Fruit fly (Drosophila melanogaster): Measurements from ENCODE around the gene CG2839.

The CG2839 gene

DNA sequence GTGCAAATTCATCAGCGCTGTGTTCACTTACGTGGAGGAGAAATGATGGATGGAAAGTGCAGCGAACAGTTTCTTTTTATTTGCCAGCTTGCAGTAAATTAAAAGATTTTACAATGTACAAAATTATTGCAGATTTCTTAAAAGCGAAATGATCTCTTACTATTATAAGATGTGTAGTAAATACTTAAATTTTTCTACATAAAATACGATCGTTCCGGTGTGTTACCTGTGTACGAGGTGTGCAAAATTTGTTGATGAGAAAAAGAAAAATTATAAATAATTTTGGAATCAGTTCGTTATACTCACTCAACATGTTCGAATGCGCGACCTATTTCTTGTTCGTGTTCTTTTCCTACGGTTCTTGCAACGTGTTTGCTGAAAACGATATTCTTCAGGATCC, at the start of gene CG2839:
Gene CG2839 (plus strand): TSS at position 301 of the 400 bp plus-strand sequence.
- TF ChIP-seq noc (tag; optimal IDR thresholded peaks at IDR 0.05) = no peak

- no peak for TF ChIP-seq noc (tag; optimal IDR thresholded peaks at IDR 0.05)
Observed at dm6 chr2L:576559-577184, 48.8 kb upstream of the CG2839 start, which contains the start of gene Ptth. Ptth (minus strand) TSS chr2L:576896.

- TF ChIP-seq noc (tag; optimal IDR thresholded peaks at IDR 0.05) = no peak
Observed at dm6 chr2L:577186-577585, 48.3 kb upstream of the CG2839 start, which contains the start of gene Pph13. Pph13 (plus strand) TSS chr2L:577486.

DNA sequence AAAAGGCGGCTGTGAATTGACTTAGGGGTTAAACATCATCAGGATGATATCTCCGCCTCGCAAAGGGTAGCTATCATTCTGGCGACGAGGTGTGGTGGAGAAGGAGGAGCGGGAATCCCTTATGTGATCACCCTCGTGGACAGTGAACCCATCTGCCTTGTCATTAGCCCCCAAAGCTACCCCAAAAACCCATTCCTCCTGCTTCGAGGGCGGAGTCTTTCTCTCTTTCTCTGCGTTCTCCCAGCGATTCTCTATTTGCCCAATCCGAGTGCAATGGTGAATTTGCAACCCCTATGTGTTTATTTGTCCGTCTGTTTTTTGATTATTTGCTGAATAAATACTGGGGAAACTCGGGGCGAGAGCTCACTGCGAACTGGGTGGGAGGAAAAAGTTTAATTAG, 40.2 kb upstream of the CG2839 start:
- TF ChIP-seq noc (tag; optimal IDR thresholded peaks at IDR 0.05) = no peak

- TF ChIP-seq noc (tag; optimal IDR thresholded peaks at IDR 0.05) = no peak
Observed at dm6 chr2L:591511-591910, 33.9 kb upstream of the CG2839 start.

DNA sequence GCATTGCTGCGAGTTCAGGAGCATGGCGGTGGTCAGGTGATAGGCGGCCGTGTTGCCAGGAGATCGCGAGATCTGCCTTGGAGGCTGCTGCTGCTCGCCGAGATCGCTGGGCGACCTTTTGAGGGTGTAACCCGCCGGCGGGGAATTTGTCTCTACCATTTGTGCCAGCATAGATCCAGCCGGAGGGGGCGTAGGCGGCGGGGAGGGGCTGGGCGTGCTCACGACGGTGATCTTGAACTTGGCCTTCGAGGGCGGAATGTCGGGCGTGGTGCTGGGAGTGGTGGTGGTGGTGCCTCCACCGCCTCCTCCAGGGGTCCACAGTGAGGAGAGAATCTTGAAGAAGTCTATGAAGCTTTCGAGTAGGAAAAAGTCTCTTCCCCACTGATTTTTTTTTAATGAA, 31.4 kb upstream of the CG2839 start:
- TF ChIP-seq noc (tag; optimal IDR thresholded peaks at IDR 0.05) = no peak

- TF ChIP-seq noc (tag; optimal IDR thresholded peaks at IDR 0.05) = no peak
Observed at dm6 chr2L:594635-595384, 30.6 kb upstream of the CG2839 start, which contains the start of gene Gsc. Gsc (minus strand) TSS chr2L:594685.

DNA sequence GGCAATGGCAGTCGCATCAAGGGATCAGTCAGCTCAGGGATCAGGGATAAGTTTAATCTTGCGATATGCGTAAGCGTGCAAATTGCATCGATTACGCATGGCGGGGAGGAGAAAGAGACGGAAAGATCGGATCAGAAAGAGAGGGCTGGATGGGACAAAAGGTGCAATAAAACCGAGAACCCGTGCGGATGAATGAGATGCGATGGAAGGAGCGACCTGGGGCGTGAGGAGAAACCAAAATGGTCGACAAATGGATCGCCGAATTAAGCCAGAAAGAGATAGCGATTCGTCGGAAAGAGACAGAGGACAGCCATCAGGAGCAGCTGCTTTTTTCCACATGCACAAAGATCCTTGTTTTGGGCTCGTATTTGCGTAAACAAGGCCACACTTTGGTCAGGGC, 27.7 kb upstream of the CG2839 start:
- TF ChIP-seq noc (tag; optimal IDR thresholded peaks at IDR 0.05) = no peak

DNA sequence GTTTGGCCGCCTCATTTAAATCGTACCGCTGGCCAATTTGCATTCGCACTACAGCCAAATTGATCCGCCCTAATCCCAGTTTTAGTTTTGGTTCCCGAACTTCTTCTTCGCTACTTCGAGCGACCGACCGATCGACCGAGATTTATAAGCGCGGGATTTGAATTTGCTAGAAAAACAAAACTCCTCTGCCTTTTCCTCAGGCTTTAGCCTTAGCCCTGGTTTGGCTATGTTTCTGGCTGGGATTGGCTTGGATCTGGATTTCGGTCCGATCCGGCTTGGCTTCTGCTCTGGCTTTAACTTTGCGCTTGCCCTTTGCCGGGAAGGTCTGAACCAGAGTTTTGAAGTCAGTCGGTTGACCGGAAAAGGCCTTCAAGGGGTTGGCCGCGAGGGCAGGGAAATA, 23.6 kb upstream of the CG2839 start:
- no peak for TF ChIP-seq noc (tag; optimal IDR thresholded peaks at IDR 0.05)

DNA sequence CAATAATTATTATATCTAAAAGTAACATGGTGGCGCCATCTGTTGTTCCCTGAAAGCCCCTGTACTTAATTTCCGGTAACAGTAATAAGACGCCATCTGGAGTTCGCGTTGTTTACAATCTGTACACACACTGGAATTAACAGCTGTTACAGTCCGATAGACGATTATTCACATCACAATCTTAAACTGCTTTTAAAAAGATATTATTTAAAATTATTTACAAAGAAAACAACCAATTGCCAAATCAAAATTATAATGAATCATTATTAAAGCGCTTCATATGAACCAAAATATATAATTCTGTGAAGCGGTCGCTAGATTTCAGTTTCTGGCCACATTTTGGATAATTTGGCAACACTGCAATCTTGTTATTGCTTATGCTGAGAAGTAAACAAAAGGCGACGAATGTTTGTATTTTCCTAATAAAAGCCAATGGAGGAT, 23.0 kb upstream of the CG2839 start, which contains the start of gene CG13689:
Gene CG13689 (plus strand): TSS at position 375 of the 441 bp plus-strand sequence.
- TF ChIP-seq noc (tag; optimal IDR thresholded peaks at IDR 0.05) = no peak

dm6 chr2L:604060-604459, 21.4 kb upstream of the CG2839 start:
- TF ChIP-seq noc (tag; optimal IDR thresholded peaks at IDR 0.05) = no peak

DNA sequence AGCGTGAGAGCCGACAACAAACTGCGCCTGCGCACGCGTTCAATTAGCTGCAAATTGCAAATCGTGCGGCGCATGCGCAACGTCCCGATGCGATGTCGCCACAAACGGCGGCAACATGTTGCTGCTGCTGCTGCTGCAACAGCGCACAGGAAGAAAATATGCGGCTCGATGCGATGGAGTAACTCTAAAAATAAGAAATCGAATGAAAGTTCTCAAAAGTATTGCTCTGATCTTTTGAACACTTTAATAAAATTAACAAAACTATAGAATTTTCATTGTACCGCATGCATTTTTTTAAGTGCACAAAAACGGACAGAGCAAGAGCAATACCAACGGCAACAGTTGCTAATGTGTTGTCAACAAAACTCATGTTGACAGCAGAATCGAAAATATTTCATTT, 19.3 kb upstream of the CG2839 start:
- no peak for TF ChIP-seq noc (tag; optimal IDR thresholded peaks at IDR 0.05)

DNA sequence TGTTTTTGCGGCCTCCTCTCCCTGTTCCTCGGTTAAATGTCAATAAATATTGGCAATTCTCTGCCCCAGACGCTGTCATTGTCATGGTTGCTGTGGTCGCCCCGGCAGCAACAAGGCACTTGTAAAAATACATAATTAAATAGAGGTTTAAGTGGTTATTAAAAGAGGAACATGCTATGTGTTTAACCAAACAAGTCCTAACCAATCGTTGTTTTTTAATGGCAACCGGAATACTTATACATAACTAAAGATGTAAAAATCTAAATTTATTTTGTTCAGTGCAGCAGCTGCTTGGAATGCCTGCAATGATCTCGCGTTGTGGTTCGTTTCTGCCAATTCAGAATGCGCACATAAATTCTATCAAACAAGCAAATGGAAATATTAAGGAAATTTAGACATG, 18.5 kb upstream of the CG2839 start:
- TF ChIP-seq noc (tag; optimal IDR thresholded peaks at IDR 0.05) = no peak

dm6 chr2L:608143-608542, 17.3 kb upstream of the CG2839 start:
- TF ChIP-seq noc (tag; optimal IDR thresholded peaks at IDR 0.05) = no peak

- no peak for TF ChIP-seq noc (tag; optimal IDR thresholded peaks at IDR 0.05)
Observed at dm6 chr2L:609497-609896, 16.0 kb upstream of the CG2839 start.

DNA sequence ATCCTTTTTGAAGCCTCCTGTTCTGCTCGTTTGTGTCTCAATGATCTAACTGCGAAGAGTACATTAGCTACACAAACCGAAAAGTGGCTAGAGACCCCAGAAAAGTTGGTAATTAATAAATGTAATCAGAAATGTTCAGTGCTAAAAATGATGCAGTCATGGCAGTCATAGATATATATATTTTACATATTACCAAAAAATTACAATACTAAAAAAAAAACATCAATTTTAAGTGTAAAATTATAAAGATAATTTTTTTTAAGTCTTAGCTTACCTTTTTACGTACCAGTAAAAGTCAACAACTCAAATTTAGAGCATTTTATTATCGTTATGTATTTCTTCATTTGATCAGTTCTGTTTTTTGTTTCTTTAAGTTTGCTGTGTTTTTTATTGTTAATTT, 12.7 kb upstream of the CG2839 start:
- no peak for TF ChIP-seq noc (tag; optimal IDR thresholded peaks at IDR 0.05)

DNA sequence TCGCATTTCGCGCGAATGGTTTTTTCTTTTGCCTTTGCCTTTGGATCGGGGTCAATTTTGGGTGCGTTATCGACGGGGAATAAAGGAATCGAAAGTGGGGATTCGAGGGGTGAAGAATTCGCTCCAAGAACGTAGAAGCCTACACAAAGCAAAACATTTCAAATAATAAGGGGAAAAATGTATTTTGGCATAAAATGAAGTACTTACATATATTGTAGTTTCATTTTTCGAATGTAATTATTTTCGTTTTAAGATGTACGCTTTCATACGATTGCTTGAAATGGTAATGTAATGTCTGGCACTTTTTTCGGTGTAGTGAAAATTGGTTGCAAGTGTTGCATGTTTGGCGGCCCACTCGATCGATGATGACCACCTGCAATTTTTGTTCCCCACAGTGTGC, 10.4 kb upstream of the CG2839 start:
- TF ChIP-seq noc (tag; optimal IDR thresholded peaks at IDR 0.05) = no peak
